Worm (Caenorhabditis elegans): Measurements from ENCODE around the gene skr-5.

skr-5 gene

DNA sequence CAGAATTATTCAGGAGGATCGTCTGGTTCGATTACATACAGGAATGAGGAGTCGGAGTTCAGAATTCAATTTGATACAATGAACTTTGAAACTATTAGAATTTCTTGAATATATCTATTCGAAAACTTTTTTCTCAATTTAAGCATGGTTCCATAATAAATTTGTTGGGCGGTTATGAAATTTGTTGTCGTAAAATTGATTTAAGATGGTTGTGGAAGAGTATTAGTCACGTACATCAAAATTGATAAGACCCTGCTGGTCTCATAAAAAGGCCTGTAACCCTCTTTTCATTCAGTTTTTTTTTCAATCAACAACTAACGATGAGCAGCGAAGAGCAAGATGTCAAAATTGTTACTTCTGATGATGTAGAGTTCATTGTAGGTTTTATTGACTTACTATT is at the start of gene skr-5:
Gene skr-5 (plus strand): TSS at position 301 of the 400 bp plus-strand sequence.
- TF ChIP-seq egl-27 (tag; optimal IDR thresholded peaks at IDR 0.05) (no peak), elt-2 (tag; optimal IDR thresholded peaks at IDR 0.05) (peak; percentile 40), ceh-28 (tag; optimal IDR thresholded peaks at IDR 0.05) (no peak), pqm-1 (tag; optimal IDR thresholded peaks at IDR 0.05) (peak; percentile 28), ama-1 (optimal IDR thresholded peaks at IDR 0.05) (no peak), nhr-237 (tag; optimal IDR thresholded peaks at IDR 0.05) (no peak), eor-1 (tag; optimal IDR thresholded peaks at IDR 0.05) (no peak), sea-2 (GFP tag; optimal IDR thresholded peaks at IDR 0.05) (no peak), ztf-11 (tag; optimal IDR thresholded peaks at IDR 0.05) (no peak), nhr-43 (tag; optimal IDR thresholded peaks at IDR 0.05; ENCODE audit: poor library complexity, severe bottlenecking) (no peak), R02D3.7 (tag; optimal IDR thresholded peaks at IDR 0.05) (no peak), nhr-23 (tag; optimal IDR thresholded peaks at IDR 0.05) (no peak), nhr-67 (tag; optimal IDR thresholded peaks at IDR 0.05) (no peak), tbx-2 (tag; optimal IDR thresholded peaks at IDR 0.05) (no peak), skn-1 (tag; optimal IDR thresholded peaks at IDR 0.05) (no peak), nhr-76 (tag; optimal IDR thresholded peaks at IDR 0.05) (no peak)

DNA sequence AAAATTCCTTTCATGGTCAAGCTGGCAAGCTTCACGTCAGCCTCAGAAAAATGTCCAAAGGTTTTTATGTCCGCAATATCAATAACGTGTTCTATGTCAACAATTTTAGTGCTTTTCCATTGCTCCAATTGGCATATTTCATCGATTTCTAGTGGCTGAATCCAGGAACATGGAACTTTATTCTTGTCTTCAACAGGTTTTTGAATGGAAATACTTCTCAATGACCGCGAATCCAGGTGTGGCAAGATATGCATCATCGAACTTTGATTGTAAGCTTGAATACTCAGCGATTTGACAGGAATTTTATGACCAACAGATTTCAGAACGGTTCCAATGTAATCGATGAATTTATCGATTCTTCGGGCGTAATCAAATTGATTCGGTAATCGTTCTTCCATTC is 49.0 kb upstream of the skr-5 start:
- no peak for TF ChIP-seq jun-1 (tag; optimal IDR thresholded peaks at IDR 0.05)
- no peak for TF ChIP-seq nhr-77 (tag; optimal IDR thresholded peaks at IDR 0.05)
- TF ChIP-seq ztf-4 (tag; optimal IDR thresholded peaks at IDR 0.05): no peak
- no peak for TF ChIP-seq nhr-28 (tag; optimal IDR thresholded peaks at IDR 0.05)
- no peak for TF ChIP-seq nhr-11 (tag; optimal IDR thresholded peaks at IDR 0.05)
- no peak for TF ChIP-seq nhr-76 (tag; optimal IDR thresholded peaks at IDR 0.05)
- TF ChIP-seq lin-39 (tag; optimal IDR thresholded peaks at IDR 0.05): no peak
- no peak for TF ChIP-seq ZK546.5 (tag; optimal IDR thresholded peaks at IDR 0.05)
- TF ChIP-seq tbx-2 (tag; optimal IDR thresholded peaks at IDR 0.05): no peak
- no peak for TF ChIP-seq daf-12 (tag; optimal IDR thresholded peaks at IDR 0.05)
- TF ChIP-seq unc-39 (tag; optimal IDR thresholded peaks at IDR 0.05): no peak
- no peak for TF ChIP-seq ceh-82 (tag; optimal IDR thresholded peaks at IDR 0.05)
- TF ChIP-seq mml-1 (tag; optimal IDR thresholded peaks at IDR 0.05): no peak
- no peak for TF ChIP-seq lsy-12 (tag; optimal IDR thresholded peaks at IDR 0.05)
- no peak for TF ChIP-seq fkh-10 (GFP tag; optimal IDR thresholded peaks at IDR 0.05)
- TF ChIP-seq fkh-2 (tag; optimal IDR thresholded peaks at IDR 0.05): no peak
- no peak for TF ChIP-seq sea-2 (GFP tag; optimal IDR thresholded peaks at IDR 0.05)

DNA sequence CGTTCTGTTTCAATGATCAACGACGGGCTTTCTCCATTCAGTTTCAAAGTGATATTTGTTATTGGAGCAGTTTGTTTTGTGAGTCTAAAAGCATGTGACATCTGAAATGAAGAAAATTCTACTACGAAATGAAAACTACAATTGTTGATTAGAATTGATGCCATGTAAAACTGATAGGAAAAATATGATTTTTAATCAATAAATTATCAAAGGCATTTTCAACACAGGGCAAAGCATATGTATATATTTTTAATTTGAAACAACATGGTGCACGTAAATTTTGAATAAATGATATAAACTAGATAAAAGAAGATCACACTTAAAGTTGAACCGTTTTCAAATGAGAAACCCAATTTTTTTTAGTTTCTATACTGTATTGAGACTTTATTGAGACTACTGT is 46.3 kb upstream of the skr-5 start, which contains the start of gene K10G4.5:
Gene K10G4.5 (minus strand): TSS at position 101 of the 400 bp plus-strand sequence.
- no peak for TF ChIP-seq zag-1 (tag; optimal IDR thresholded peaks at IDR 0.05)
- TF ChIP-seq elt-2 (tag; optimal IDR thresholded peaks at IDR 0.05): peak; percentile 10

DNA sequence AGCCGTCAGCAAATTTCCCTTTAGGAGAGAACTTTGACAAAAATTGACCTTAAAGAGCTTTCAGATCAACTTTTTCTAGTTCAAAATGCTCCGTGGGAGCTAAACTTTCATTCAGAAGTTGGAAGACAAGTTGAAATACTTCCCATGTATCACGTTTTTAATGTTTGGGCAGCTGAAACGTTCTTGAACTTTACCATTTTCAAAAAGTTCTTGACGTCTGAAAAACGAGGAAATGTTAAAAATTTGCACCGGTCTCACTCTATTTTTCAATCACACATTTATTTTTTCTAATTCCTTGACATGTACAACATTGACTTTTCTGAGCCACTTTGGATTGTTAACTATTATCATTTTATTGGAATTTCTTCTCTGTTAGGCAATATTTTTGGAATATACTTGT is 44.9 kb upstream of the skr-5 start, which contains the start of gene sri-70:
Gene sri-70 (plus strand): TSS at position 301 of the 400 bp plus-strand sequence.
- TF ChIP-seq daf-12 (tag; optimal IDR thresholded peaks at IDR 0.05) (no peak), nfya-1 (tag; optimal IDR thresholded peaks at IDR 0.05; ENCODE audit: insufficient read depth) (no peak), zag-1 (tag; optimal IDR thresholded peaks at IDR 0.05) (no peak), R02D3.7 (tag; optimal IDR thresholded peaks at IDR 0.05) (no peak), snpc-4 (tag; optimal IDR thresholded peaks at IDR 0.05) (no peak), fkh-10 (GFP tag; optimal IDR thresholded peaks at IDR 0.05) (no peak), nhr-76 (tag; optimal IDR thresholded peaks at IDR 0.05) (no peak), hmg-11 (tag; optimal IDR thresholded peaks at IDR 0.05) (no peak), aly-2 (tag; optimal IDR thresholded peaks at IDR 0.05) (no peak), nhr-77 (tag; optimal IDR thresholded peaks at IDR 0.05) (no peak), lin-39 (tag; optimal IDR thresholded peaks at IDR 0.05) (no peak), egl-5 (tag; optimal IDR thresholded peaks at IDR 0.05) (no peak), nhr-23 (tag; optimal IDR thresholded peaks at IDR 0.05) (no peak), nhr-67 (tag; optimal IDR thresholded peaks at IDR 0.05) (no peak), ceh-9 (tag; optimal IDR thresholded peaks at IDR 0.05) (no peak), skn-1 (tag; optimal IDR thresholded peaks at IDR 0.05) (no peak), ztf-11 (tag; optimal IDR thresholded peaks at IDR 0.05) (no peak), egl-27 (tag; optimal IDR thresholded peaks at IDR 0.05) (no peak)
